Fruit fly (Drosophila melanogaster): Measurements from ENCODE around the gene Gr68a.

Gene Gr68a

DNA sequence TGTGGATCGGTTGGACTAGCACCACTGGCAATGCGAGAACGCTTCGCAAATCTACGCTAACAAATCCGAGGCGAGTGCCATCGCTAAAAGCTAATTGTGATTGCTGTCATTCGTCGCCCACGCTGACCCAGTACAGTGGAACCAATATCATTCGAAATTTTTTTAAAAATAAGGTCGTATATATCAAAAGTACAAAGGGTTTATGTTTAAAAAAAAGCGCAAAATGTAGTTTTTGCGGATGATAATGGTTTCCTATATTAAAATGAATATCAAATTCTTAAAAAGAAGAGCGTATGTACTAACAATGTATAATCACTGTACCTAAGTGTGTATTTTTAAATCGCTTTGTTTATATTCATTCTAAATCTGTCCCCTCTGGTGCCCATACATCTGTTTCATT is 34.2 kb downstream of the Gr68a start:
- no peak for TF ChIP-seq Ets21C (GFP tag; optimal IDR thresholded peaks at IDR 0.05)
- TF ChIP-seq CG6276 (GFP tag; optimal IDR thresholded peaks at IDR 0.05): no peak
- no peak for TF ChIP-seq CG6808 (GFP tag; optimal IDR thresholded peaks at IDR 0.05)
- no peak for TF ChIP-seq Smox (GFP tag; optimal IDR thresholded peaks at IDR 0.05)
- no peak for TF ChIP-seq CG4318 (GFP tag; optimal IDR thresholded peaks at IDR 0.05)
- TF ChIP-seq salr (GFP tag; optimal IDR thresholded peaks at IDR 0.05): no peak
- no peak for TF ChIP-seq CG3919 (GFP tag; optimal IDR thresholded peaks at IDR 0.05)
- no peak for TF ChIP-seq Eip75B (GFP tag; optimal IDR thresholded peaks at IDR 0.05)
- no peak for TF ChIP-seq CG8319 (GFP tag; optimal IDR thresholded peaks at IDR 0.05)
- no peak for TF ChIP-seq Hr39 (GFP tag; optimal IDR thresholded peaks at IDR 0.05)
- TF ChIP-seq dac (GFP tag; optimal IDR thresholded peaks at IDR 0.05): no peak
- no peak for TF ChIP-seq Ets96B (tag; optimal IDR thresholded peaks at IDR 0.05)
- no peak for TF ChIP-seq dsx (GFP tag; optimal IDR thresholded peaks at IDR 0.05; ENCODE audit: poor library complexity, severe bottlenecking)
- no peak for TF ChIP-seq CG6854 (GFP tag; optimal IDR thresholded peaks at IDR 0.05)
- TF ChIP-seq CG11902 (GFP tag; optimal IDR thresholded peaks at IDR 0.05): no peak
- TF ChIP-seq achi (GFP tag; optimal IDR thresholded peaks at IDR 0.05): peak; percentile 10
- TF ChIP-seq cyc (GFP tag; optimal IDR thresholded peaks at IDR 0.05): no peak
- TF ChIP-seq fkh (GFP tag; optimal IDR thresholded peaks at IDR 0.05): no peak
- no peak for TF ChIP-seq CG1621 (tag; optimal IDR thresholded peaks at IDR 0.05)
- TF ChIP-seq CG11762 (GFP tag; optimal IDR thresholded peaks at IDR 0.05; ENCODE audit: insufficient read depth): no peak
- no peak for TF ChIP-seq topi (GFP tag; optimal IDR thresholded peaks at IDR 0.05)
- TF ChIP-seq ss (GFP tag; optimal IDR thresholded peaks at IDR 0.05): no peak
- TF ChIP-seq CG31627 (GFP tag; optimal IDR thresholded peaks at IDR 0.05): no peak
- TF ChIP-seq Hr38 (GFP tag; optimal IDR thresholded peaks at IDR 0.05): no peak
- no peak for TF ChIP-seq Sox14 (GFP tag; optimal IDR thresholded peaks at IDR 0.05)
- peak; percentile 74 for TF ChIP-seq CG6163 (GFP tag; IDR thresholded peaks at IDR 0.05)
- TF ChIP-seq Gug (GFP tag; IDR thresholded peaks at IDR 0.05): peak; percentile 50
- TF ChIP-seq lz (GFP tag; optimal IDR thresholded peaks at IDR 0.05): no peak
- no peak for TF ChIP-seq OdsH (GFP tag; optimal IDR thresholded peaks at IDR 0.05)
- no peak for TF ChIP-seq Lpt (GFP tag; optimal IDR thresholded peaks at IDR 0.05)
- no peak for TF ChIP-seq Eip78C (GFP tag)
- no peak for TF ChIP-seq Sox15 (GFP tag; optimal IDR thresholded peaks at IDR 0.05)
- peak; percentile 61 for TF ChIP-seq CG11294 (GFP tag; IDR thresholded peaks at IDR 0.05)
- no peak for TF ChIP-seq fd59A (GFP tag; optimal IDR thresholded peaks at IDR 0.05)
- TF ChIP-seq Met (GFP tag; optimal IDR thresholded peaks at IDR 0.05): no peak
- TF ChIP-seq vri (GFP tag; optimal IDR thresholded peaks at IDR 0.05): no peak
- no peak for TF ChIP-seq CG10631 (GFP tag; optimal IDR thresholded peaks at IDR 0.05)
- TF ChIP-seq CG8632 (GFP tag; optimal IDR thresholded peaks at IDR 0.05): no peak
- TF ChIP-seq CG10669 (GFP tag; optimal IDR thresholded peaks at IDR 0.05): no peak
- TF ChIP-seq Hr4 (GFP tag; optimal IDR thresholded peaks at IDR 0.05): peak; percentile 70
- TF ChIP-seq svp (GFP tag): peak; percentile 45
- peak; percentile 73 for TF ChIP-seq eg (GFP tag; IDR thresholded peaks at IDR 0.05)
- no peak for TF ChIP-seq acj6 (GFP tag; optimal IDR thresholded peaks at IDR 0.05)
- TF ChIP-seq CG8119 (GFP tag; IDR thresholded peaks at IDR 0.05): peak; percentile 44; the same call in 1 of the 3 replicates
- no peak for TF ChIP-seq CG7368 (GFP tag; optimal IDR thresholded peaks at IDR 0.05)
- no peak for TF ChIP-seq CG9139 (GFP tag; optimal IDR thresholded peaks at IDR 0.05)
- no peak for TF ChIP-seq Eip93F (GFP tag; optimal IDR thresholded peaks at IDR 0.05)
- no peak for TF ChIP-seq CG3032 (tag; optimal IDR thresholded peaks at IDR 0.05)
- no peak for TF ChIP-seq Blimp-1 (GFP tag; optimal IDR thresholded peaks at IDR 0.05)
- TF ChIP-seq esn (GFP tag; optimal IDR thresholded peaks at IDR 0.05): no peak
- no peak for TF ChIP-seq CG16779 (tag; optimal IDR thresholded peaks at IDR 0.05)
- TF ChIP-seq Sox102F (GFP tag; optimal IDR thresholded peaks at IDR 0.05): no peak
- no peak for TF ChIP-seq CG34406 (GFP tag; optimal IDR thresholded peaks at IDR 0.05)
